Worm (Caenorhabditis elegans) whole organism, young adult: ENCODE data around the gene srv-7.

ENCODE experiments used
- C17E4.6 ChIP-seq: fragments of 200-800 bp; sonication (Bioruptor generic); IDR thresholded peaks from 2 replicates; pipeline ENCODE4 v1.3.6; 2022; ENCODE audit warnings: missing genetic modification reagents, missing genetic modification characterization, missing compliant biosample characterization
- F49E8.2 ChIP-seq: sonication (generic microtip); optimal IDR thresholded peaks from 3 replicates; lab custom pipeline; 2017; ENCODE audit warnings: missing genetic modification characterization, mild to moderate bottlenecking, missing compliant biosample characterization, antibody characterized with exemption, moderate library complexity; ENCODE audit not compliant: insufficient read depth
- Y53G8AR.9 ChIP-seq: fragments of 200-800 bp; sonication (Bioruptor generic); conservative IDR thresholded peaks from 2 replicates; pipeline ENCODE4 v1.3.6; 2022; ENCODE audit warnings: missing genetic modification reagents, missing genetic modification characterization, missing compliant biosample characterization
- Y79H2A.3 ChIP-seq: fragments of 200-800 bp; sonication (Bioruptor generic); conservative IDR thresholded peaks from 2 replicates; pipeline ENCODE4 v1.3.6; 2022; ENCODE audit warnings: missing genetic modification reagents, missing genetic modification characterization, missing compliant biosample characterization
- akir-1 ChIP-seq: fragments of 200-800 bp; sonication (Bioruptor generic); optimal IDR thresholded peaks from 2 replicates; lab custom pipeline; 2018; ENCODE audit warnings: mild to moderate bottlenecking, missing genetic modification characterization, moderate library complexity, missing compliant biosample characterization
- athp-1 ChIP-seq: sonication (generic microtip); optimal IDR thresholded peaks from 2 replicates; lab custom pipeline; 2017; ENCODE audit warnings: mild to moderate bottlenecking, missing genetic modification characterization, missing compliant biosample characterization
- dox-1 ChIP-seq: fragments of 200-800 bp; sonication (Bioruptor generic); IDR thresholded peaks from 2 replicates; pipeline ENCODE4 v1.3.6; 2022; ENCODE audit warnings: missing genetic modification reagents, missing genetic modification characterization, missing compliant biosample characterization
- nfyb-1 ChIP-seq: fragments of 200-800 bp; sonication (Bioruptor generic); IDR thresholded peaks from 2 replicates; pipeline ENCODE4 v1.3.6; 2022; ENCODE audit warnings: missing genetic modification reagents, missing genetic modification characterization, missing compliant biosample characterization
- pha-4 ChIP-seq: fragments of 150-350 bp; sonication (generic microtip); optimal IDR thresholded peaks from 2 replicates; lab custom pipeline; 2014; ENCODE audit warnings: missing biosample characterization, missing genetic modification reagents, missing genetic modification characterization
- rpc-1 ChIP-seq, 2 experiments: fragments of 150-350 bp in 1 of 2; sonication (generic microtip) in 1 of 2; optimal IDR thresholded peaks; 2 replicates each; lab custom pipeline; 2014 to 2018; ENCODE audit warnings: missing biosample characterization in 1 of 2, missing genetic modification characterization in 1 of 2, missing genetic modification reagents in 1 of 2, missing genotype in 1 of 2
- tbx-9 ChIP-seq: sonication (generic microtip); optimal IDR thresholded peaks from 2 replicates; lab custom pipeline; 2016; ENCODE audit warnings: borderline replicate concordance, missing genetic modification characterization, inconsistent platforms, missing compliant biosample characterization
- unc-130 ChIP-seq: sonication (generic microtip); optimal IDR thresholded peaks from 2 replicates; lab custom pipeline; 2016; ENCODE audit warnings: missing genetic modification reagents, missing genetic modification characterization, missing compliant biosample characterization

DNA sequence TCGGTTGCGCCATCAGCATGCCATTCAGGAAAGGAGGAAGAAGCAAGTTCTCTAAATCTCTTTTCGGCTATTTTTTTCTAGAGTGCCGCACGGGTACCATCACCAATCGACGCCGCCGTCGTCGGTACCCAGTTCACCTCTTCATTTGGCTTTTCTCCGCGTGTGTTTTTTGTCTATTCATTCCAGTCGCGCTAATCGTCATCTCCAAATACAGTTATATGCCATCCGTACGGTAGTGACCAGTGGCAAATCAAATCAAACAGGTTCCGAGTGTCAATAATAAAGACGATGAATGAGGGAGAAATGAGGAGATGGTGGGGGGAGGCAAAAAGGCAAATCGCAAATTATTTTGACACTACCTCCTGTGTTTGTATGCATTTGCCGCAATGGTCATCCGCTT lies 13.4 kb upstream of the srv-7 start:
- no peak for TF ChIP-seq dox-1 (GFP tag; lab: Robert Waterston, UW)
- TF ChIP-seq pha-4 (tag; lab: Kevin White, UChicago): no peak
- no peak for TF ChIP-seq tbx-9 (tag; lab: Kevin White, UChicago)
- TF ChIP-seq rpc-1 (optimal IDR thresholded peaks at IDR 0.05; lab: Kevin White, UChicago): no peak
- no peak for TF ChIP-seq rpc-1 (tag; optimal IDR thresholded peaks at IDR 0.05; lab: Kevin White, UChicago)
- no peak for TF ChIP-seq athp-1 (tag; lab: Kevin White, UChicago)
- TF ChIP-seq unc-130: no peak
- no peak for TF ChIP-seq Y79H2A.3 (GFP tag; lab: Robert Waterston, UW)
- no peak for TF ChIP-seq C17E4.6 (GFP tag; lab: Robert Waterston, UW)
- TF ChIP-seq Y53G8AR.9 (GFP tag; lab: Robert Waterston, UW): no peak
- no peak for TF ChIP-seq nfyb-1 (GFP tag; lab: Robert Waterston, UW)
- no peak for TF ChIP-seq F49E8.2 (tag; lab: Kevin White, UChicago)
- TF ChIP-seq akir-1 (GFP tag; lab: Kevin White, UChicago): no peak
